Fruit fly (Drosophila melanogaster) whole organism, pupa: ENCODE results near the gene ZnT86D.

Experiments
- CG10348 ChIP-seq: fragments of 200-800 bp; sonication (Bioruptor generic); IDR thresholded peaks from 2 replicates; pipeline ENCODE4 v1.3.6; 2022; ENCODE audit warnings: missing biosample characterization, missing genetic modification characterization
- CG12605 ChIP-seq: fragments of 200-800 bp; sonication (Bioruptor generic); IDR thresholded peaks from 2 replicates; pipeline ENCODE4 v1.3.6; 2022; ENCODE audit warnings: missing biosample characterization, missing genetic modification characterization
- CG13204 ChIP-seq: fragments of 200-800 bp; sonication (Bioruptor generic); optimal IDR thresholded peaks from 2 replicates; lab custom pipeline; 2018; ENCODE audit warnings: missing biosample characterization, mild to moderate bottlenecking, missing genetic modification characterization, moderate library complexity
- CG14655 ChIP-seq: fragments of 200-800 bp; sonication (Bioruptor generic); optimal IDR thresholded peaks from 3 replicates; lab custom pipeline; 2017; ENCODE audit warnings: mild to moderate bottlenecking, missing biosample characterization, missing genetic modification reagents, missing genetic modification characterization
- CG15710 ChIP-seq: fragments of 200-800 bp; sonication (Bioruptor generic); optimal IDR thresholded peaks from 2 replicates; lab custom pipeline; 2018; ENCODE audit warnings: missing biosample characterization, mild to moderate bottlenecking, missing genetic modification characterization, moderate library complexity
- CG17806 ChIP-seq: fragments of 200-800 bp; sonication (Bioruptor generic); optimal IDR thresholded peaks from 2 replicates; lab custom pipeline; 2018; ENCODE audit warnings: missing biosample characterization, mild to moderate bottlenecking, missing genetic modification characterization, moderate library complexity
- CG32121 ChIP-seq: fragments of 200-800 bp; sonication (Bioruptor generic); IDR thresholded peaks from 2 replicates; pipeline ENCODE4 v1.3.6; 2022; ENCODE audit warnings: missing biosample characterization, missing genetic modification characterization
- CG34367 ChIP-seq: fragments of 200-800 bp; sonication (Bioruptor generic); optimal IDR thresholded peaks from 2 replicates; lab custom pipeline; 2018; ENCODE audit warnings: missing biosample characterization, mild to moderate bottlenecking, missing genetic modification characterization
- CG4496 ChIP-seq: fragments of 200-800 bp; sonication (Bioruptor generic); IDR thresholded peaks from 3 replicates; pipeline ENCODE4 v1.3.6; 2022; ENCODE audit warnings: missing biosample characterization, missing genetic modification characterization
- CG8159 ChIP-seq: fragments of 200-800 bp; sonication (Bioruptor generic); optimal IDR thresholded peaks from 3 replicates; lab custom pipeline; 2018; ENCODE audit warnings: missing biosample characterization, mild to moderate bottlenecking, missing genetic modification characterization, moderate library complexity
- CG8301 ChIP-seq: fragments of 200-800 bp; sonication (Bioruptor generic); optimal IDR thresholded peaks from 2 replicates; lab custom pipeline; 2018; ENCODE audit warnings: missing biosample characterization, mild to moderate bottlenecking, missing genetic modification characterization
- CG9948 ChIP-seq: fragments of 200-800 bp; sonication (Bioruptor generic); optimal IDR thresholded peaks from 2 replicates; lab custom pipeline; 2018; ENCODE audit warnings: missing biosample characterization, mild to moderate bottlenecking, missing genetic modification characterization, moderate library complexity
- D1 ChIP-seq: fragments of 200-800 bp; sonication (Bioruptor generic); optimal IDR thresholded peaks from 2 replicates; lab custom pipeline; 2018; ENCODE audit warnings: missing biosample characterization, mild to moderate bottlenecking, missing genetic modification characterization, moderate library complexity
- EcR ChIP-seq: fragments of 200-800 bp; sonication (Bioruptor generic); optimal IDR thresholded peaks from 3 replicates; lab custom pipeline; 2019; ENCODE audit warnings: missing biosample characterization, missing genetic modification characterization, mild to moderate bottlenecking, moderate library complexity, missing genetic modification reagents
- Ets98B ChIP-seq: fragments of 200-800 bp; sonication (Bioruptor generic); IDR thresholded peaks from 2 replicates; pipeline ENCODE4 v1.3.6; 2022; ENCODE audit warnings: missing biosample characterization, missing genetic modification characterization
- Pif1A ChIP-seq: fragments of 200-800 bp; sonication (Bioruptor generic); optimal IDR thresholded peaks from 3 replicates; lab custom pipeline; 2016; ENCODE audit warnings: missing biosample characterization, missing genetic modification characterization
- Pif1B ChIP-seq: fragments of 200-800 bp; sonication (Bioruptor generic); optimal IDR thresholded peaks from 3 replicates; lab custom pipeline; 2016; ENCODE audit warnings: missing biosample characterization, missing genetic modification characterization
- Snoo ChIP-seq: fragments of 200-800 bp; sonication (Bioruptor generic); optimal IDR thresholded peaks from 3 replicates; lab custom pipeline; 2017; ENCODE audit warnings: missing biosample characterization, mild to moderate bottlenecking, missing genetic modification characterization, inconsistent platforms
- fd96Ca ChIP-seq: fragments of 200-800 bp; sonication (Bioruptor generic); IDR thresholded peaks from 3 replicates; pipeline ENCODE4 v1.3.6; 2022; ENCODE audit warnings: missing biosample characterization, missing genetic modification characterization
- gl ChIP-seq: fragments of 200-800 bp; sonication (Bioruptor generic); optimal IDR thresholded peaks from 2 replicates; lab custom pipeline; 2018; ENCODE audit warnings: missing biosample characterization, mild to moderate bottlenecking, missing genetic modification characterization
- rn ChIP-seq: fragments of 200-800 bp; sonication (Bioruptor generic); IDR thresholded peaks from 2 replicates; pipeline ENCODE4 v1.3.6; 2022; ENCODE audit warnings: missing biosample characterization, missing genetic modification characterization

Gene ZnT86D

dm6 chr3R:11219883-11220282 is 5.5 kb upstream of the ZnT86D start, which contains the start of gene CG6689:
TSS of gene CG6689 (minus strand) at chr3R:11220064.
- no peak for TF ChIP-seq CG8301 (tag; lab: Kevin White, UChicago)
- 0 out of 3 replicates have a peak, but pooled peaks have one; percentile 21 for TF ChIP-seq CG4496 (GFP tag; lab: Robert Waterston, UW)

DNA sequence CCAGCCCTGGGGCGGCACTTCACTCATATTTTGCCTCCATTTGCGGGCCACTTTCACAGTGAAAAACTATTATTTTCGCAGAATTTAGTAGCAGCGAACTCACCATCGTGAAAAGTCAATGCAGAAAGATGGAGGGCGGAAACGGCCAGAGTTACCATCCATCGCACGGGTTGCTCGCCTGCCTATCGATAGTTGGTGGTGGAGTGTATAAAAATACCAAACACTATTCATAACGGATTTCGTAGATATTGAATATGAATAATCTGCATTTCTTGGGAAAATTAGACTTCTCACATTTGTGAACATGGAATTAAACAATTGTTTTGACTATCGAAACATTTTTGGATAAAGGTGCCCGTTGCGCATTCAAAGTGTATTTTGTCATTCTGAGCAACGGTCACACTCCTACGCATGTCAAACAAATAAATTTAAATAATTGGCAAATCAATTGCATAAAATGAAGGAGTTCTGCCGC is 1.9 kb upstream of the ZnT86D start, which contains the start of the genes RpS25 and CG4820:
RpS25 (minus strand) TSS at position 132 of the 475 bp plus-strand sequence.
CG4820 (plus strand) TSS at position 380 of the 475 bp plus-strand sequence.
- TF ChIP-seq CG17806 (tag; lab: Kevin White, UChicago) (peak; percentile 38), CG9948 (tag; lab: Kevin White, UChicago) (peak; percentile 11), CG12605 (no peak), Pif1B (GFP tag; lab: Kevin White, UChicago) (peak; percentile 45), CG8301 (tag; lab: Kevin White, UChicago) (peak; percentile 48), CG8159 (tag; lab: Kevin White, UChicago) (peak; percentile 63), CG34367 (tag; lab: Kevin White, UChicago) (peak; percentile 87), D1 (tag; lab: Kevin White, UChicago) (no peak), Snoo (tag; lab: Kevin White, UChicago) (peak; percentile 92), Ets98B (GFP tag; lab: Robert Waterston, UW) (peak; percentile 51), CG4496 (GFP tag; lab: Robert Waterston, UW) (peak; percentile 51; the same call in 1 of the 3 replicates), CG10348 (GFP tag; lab: Robert Waterston, UW) (no peak), gl (tag; lab: Kevin White, UChicago) (peak; percentile 66), CG15710 (tag; lab: Kevin White, UChicago) (peak; percentile 73)

DNA sequence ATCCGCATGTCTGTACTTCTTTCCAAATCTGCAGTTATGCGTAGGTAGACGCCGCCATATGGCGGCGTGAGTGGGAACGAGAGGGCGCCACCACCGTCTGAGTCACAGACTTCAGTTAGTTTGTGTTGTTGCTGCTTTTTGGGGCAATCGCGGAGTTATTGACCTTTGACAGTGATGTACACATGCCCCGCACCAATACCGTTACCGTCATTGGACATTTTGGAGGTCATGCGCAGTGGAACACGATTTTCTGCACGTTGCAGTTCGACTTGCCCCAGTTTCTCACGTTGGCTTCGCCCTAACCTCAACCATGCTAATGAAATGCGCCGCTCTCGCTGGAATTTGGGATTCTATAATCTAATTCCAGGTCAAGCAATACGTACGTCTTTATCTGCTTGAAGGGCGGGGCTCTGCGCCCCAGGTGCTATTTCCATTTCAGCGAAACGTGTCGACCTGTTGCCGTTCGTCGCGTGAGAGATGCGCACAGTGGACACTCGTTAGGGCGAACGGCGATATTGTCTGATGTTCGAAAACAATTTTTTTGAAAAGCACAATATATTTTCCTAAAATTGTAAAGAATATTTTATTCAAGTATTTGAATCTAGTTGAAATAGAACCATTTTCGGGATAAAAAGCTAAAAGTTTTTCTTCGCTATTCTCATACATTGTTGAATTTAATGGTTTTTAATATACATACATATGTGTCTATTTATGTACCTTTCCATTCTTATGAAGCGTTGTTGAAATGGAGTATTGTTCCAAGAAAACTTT is 2.9 kb downstream of the ZnT86D start:
- TF ChIP-seq CG34367 (tag; lab: Kevin White, UChicago) (peak; percentile 29), CG4496 (GFP tag; lab: Robert Waterston, UW) (peak; percentile 65; the same call in 2 of the 3 replicates), CG10348 (GFP tag; lab: Robert Waterston, UW) (no peak), fd96Ca (GFP tag; lab: Robert Waterston, UW) (no peak; the same call in 2 of the 3 replicates), gl (tag; lab: Kevin White, UChicago) (no peak), D1 (tag; lab: Kevin White, UChicago) (no peak), rn (peak; percentile 27; the same call in 1 of the 2 replicates), CG32121 (peak; percentile 73), CG9948 (tag; lab: Kevin White, UChicago) (peak; percentile 44), CG14655 (GFP tag; lab: Kevin White, UChicago) (no peak), CG8159 (tag; lab: Kevin White, UChicago) (peak; percentile 58), CG12605 (peak; percentile 78), Pif1B (GFP tag; lab: Kevin White, UChicago) (peak; percentile 41), CG17806 (tag; lab: Kevin White, UChicago) (peak; percentile 61), CG13204 (no peak), Snoo (tag; lab: Kevin White, UChicago) (peak; percentile 56), CG15710 (tag; lab: Kevin White, UChicago) (peak; percentile 58), Ets98B (GFP tag; lab: Robert Waterston, UW) (peak; percentile 62), CG8301 (tag; lab: Kevin White, UChicago) (peak; percentile 59), Pif1A (GFP tag; lab: Kevin White, UChicago) (peak; percentile 66), EcR (GFP tag; lab: Kevin White, UChicago) (peak; percentile 95)

DNA sequence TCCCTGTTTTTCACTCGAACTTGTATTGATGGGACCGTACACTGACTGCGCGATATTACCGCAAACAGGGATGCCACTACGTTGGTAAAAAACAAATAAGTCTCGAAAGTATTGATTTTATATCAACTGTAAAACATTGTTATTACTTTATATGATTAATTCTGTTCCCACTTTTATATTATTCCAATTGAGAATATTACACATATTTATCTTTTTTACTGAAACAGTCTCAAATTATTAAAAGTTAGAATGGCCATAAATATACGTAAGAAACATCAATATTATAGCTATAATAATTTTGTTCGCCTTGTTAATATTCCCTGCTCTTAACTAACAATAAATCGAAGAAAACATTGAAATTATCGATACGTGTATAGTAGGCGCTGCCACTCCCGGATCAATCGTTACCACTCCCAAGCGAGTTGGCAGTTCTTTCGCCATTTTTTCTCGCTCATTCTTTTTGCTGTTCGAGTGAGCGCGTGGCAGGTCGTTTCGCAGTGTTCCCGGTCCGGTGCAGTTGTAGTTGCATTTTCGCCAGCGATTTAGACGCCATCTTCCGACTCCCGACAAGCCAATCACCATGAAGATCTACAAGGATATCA is 4.4 kb downstream of the ZnT86D start, which contains the start of the genes SdhC and Tctp:
SdhC (minus strand) TSS at position 49 of the 602 bp plus-strand sequence.
Tctp (plus strand) TSS at position 447 of the 602 bp plus-strand sequence.
- TF ChIP-seq CG8301 (tag; lab: Kevin White, UChicago) (peak; percentile 15), CG10348 (GFP tag; lab: Robert Waterston, UW) (no peak), CG15710 (tag; lab: Kevin White, UChicago) (peak; percentile 18), Snoo (tag; lab: Kevin White, UChicago) (peak; percentile 4), CG17806 (tag; lab: Kevin White, UChicago) (no peak), CG34367 (tag; lab: Kevin White, UChicago) (peak; percentile 4), CG9948 (tag; lab: Kevin White, UChicago) (peak; percentile 3), Pif1B (GFP tag; lab: Kevin White, UChicago) (peak; percentile 14), Pif1A (GFP tag; lab: Kevin White, UChicago) (peak; percentile 52), CG13204 (no peak), CG8159 (tag; lab: Kevin White, UChicago) (peak; percentile 47), Ets98B (GFP tag; lab: Robert Waterston, UW) (peak; percentile 36)

- TF ChIP-seq CG32121, result no peak
- TF ChIP-seq EcR (GFP tag; lab: Kevin White, UChicago), result peak; percentile 42
These were observed 5.5 kb downstream of the ZnT86D start for dm6 chr3R:11208766-11209331.
